Fruit fly (Drosophila melanogaster): Measurements from ENCODE around the gene Sil1.

DNA sequence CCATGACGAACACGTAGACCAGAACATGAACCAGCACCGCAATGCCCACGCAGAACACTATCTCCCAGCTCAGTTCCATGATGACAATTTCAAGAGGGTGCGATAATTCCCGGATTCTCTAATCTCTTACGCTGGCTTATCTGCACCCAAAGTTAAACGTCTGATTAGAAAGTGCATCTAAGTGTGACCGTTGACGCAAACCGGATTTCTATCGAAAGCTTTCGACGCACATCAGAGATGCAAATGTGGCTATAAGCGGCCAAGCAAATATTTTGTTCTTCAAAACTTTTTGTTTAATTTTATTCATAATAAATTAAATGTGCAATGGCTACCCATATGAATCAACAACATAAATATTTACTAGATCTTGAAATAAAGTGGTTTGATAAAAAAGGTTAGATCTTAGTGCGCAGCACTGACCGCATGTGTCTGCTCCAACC is 27.0 kb upstream of the Sil1 start, which contains the start of the genes Kdsr and CG11858:
- TF ChIP-seq Dll (optimal IDR thresholded peaks at IDR 0.05) (no peak), EcR (GFP tag; optimal IDR thresholded peaks at IDR 0.05) (no peak), psq (optimal IDR thresholded peaks at IDR 0.05) (no peak), usp (GFP tag; optimal IDR thresholded peaks at IDR 0.05) (no peak), pan (optimal IDR thresholded peaks at IDR 0.05) (no peak)

Measured in whole organism.